Comparison of ENCODE assay signal across 4 fruit fly cellular contexts in the genomic region with DNA sequence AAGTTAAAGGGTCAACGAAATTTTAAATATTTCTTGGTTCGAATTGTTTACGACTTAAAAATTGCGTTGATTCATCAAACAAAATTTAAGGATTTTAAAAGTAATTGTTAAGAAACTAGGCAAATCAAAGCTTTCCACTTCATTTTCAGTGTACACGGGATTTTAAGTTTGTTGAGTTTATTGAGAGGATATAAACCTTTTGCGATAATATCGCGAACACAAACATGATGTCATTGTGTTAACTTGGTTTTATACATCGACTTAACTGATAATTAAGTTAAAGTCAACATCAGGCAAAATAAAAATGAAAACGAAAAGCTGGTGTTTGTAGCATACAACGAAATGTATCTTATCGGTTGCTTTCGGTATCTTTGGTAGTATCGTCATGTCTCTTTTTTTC.
TF ChIP-seq lines count a peak whose summit lies in the region.

No protein-coding gene starts in this region.

- TF ChIP-seq CTCF in whole organism, embryonic (GFP tag; optimal IDR thresholded peaks at IDR 0.05; lab: Kevin White, UChicago): no peak

TF ChIP-seq in whole organism, adult, 20 proteins besides CTCF, POLR2A, EP300 and RAD21:
- TF ChIP-seq CG12768 (GFP tag; optimal IDR thresholded peaks at IDR 0.05; lab: Kevin White, UChicago): no peak
- TF ChIP-seq CG1620 (GFP tag; optimal IDR thresholded peaks at IDR 0.05; lab: Kevin White, UChicago): no peak
- no peak for TF ChIP-seq tj (GFP tag; optimal IDR thresholded peaks at IDR 0.05; lab: Kevin White, UChicago)
- TF ChIP-seq Crg-1 (GFP tag; optimal IDR thresholded peaks at IDR 0.05; lab: Kevin White, UChicago): peak; percentile 28
- TF ChIP-seq CG7045 (GFP tag; optimal IDR thresholded peaks at IDR 0.05; lab: Kevin White, UChicago): peak; percentile 53
- peak; percentile 48 for TF ChIP-seq CG11617 (GFP tag; optimal IDR thresholded peaks at IDR 0.05; lab: Kevin White, UChicago)
- TF ChIP-seq CG7101 (tag; optimal IDR thresholded peaks at IDR 0.05; lab: Kevin White, UChicago): peak; percentile 38
- peak; percentile 17 for TF ChIP-seq CG33017 (tag; optimal IDR thresholded peaks at IDR 0.05; lab: Kevin White, UChicago)
- peak; percentile 45 for TF ChIP-seq cic (GFP tag; optimal IDR thresholded peaks at IDR 0.05; lab: Kevin White, UChicago)

TF ChIP-seq in whole organism, embryonic, 481 proteins besides CTCF, POLR2A, EP300 and RAD21 (continues in another document):
- TF ChIP-seq row (GFP tag; IDR thresholded peaks at IDR 0.05; lab: Robert Waterston, UW) (0 out of 3 replicates have a peak, but pooled peaks have one; percentile 5), p53 (GFP tag; optimal IDR thresholded peaks at IDR 0.05; lab: Kevin White, UChicago) (no peak), ab (GFP tag; optimal IDR thresholded peaks at IDR 0.05; lab: Kevin White, UChicago) (no peak), CG11560 (tag; IDR thresholded peaks at IDR 0.05; lab: Robert Waterston, UW) (no peak), CG43689 (GFP tag; IDR thresholded peaks at IDR 0.05; lab: Robert Waterston, UW) (no peak), CG3847 (GFP tag; IDR thresholded peaks at IDR 0.05; lab: Robert Waterston, UW) (no peak), B-H2 (GFP tag; optimal IDR thresholded peaks at IDR 0.05; lab: Kevin White, UChicago) (peak; percentile 38), shn (GFP tag; optimal IDR thresholded peaks at IDR 0.05; lab: Kevin White, UChicago) (no peak), CG3163 (GFP tag; optimal IDR thresholded peaks at IDR 0.05; lab: Kevin White, UChicago) (no peak), CG8388 (GFP tag; optimal IDR thresholded peaks at IDR 0.05; lab: Kevin White, UChicago) (no peak), eyg (GFP tag; optimal IDR thresholded peaks at IDR 0.05; lab: Kevin White, UChicago) (no peak), CG9727 (GFP tag; optimal IDR thresholded peaks at IDR 0.05; lab: Kevin White, UChicago) (no peak), CG7357 (GFP tag; IDR thresholded peaks at IDR 0.05; lab: Robert Waterston, UW) (no peak), sisA (GFP tag; IDR thresholded peaks at IDR 0.05; lab: Robert Waterston, UW) (no peak), PHDP (tag; optimal IDR thresholded peaks at IDR 0.05; lab: Kevin White, UChicago) (no peak), CG34224 (GFP tag; IDR thresholded peaks at IDR 0.05; lab: Robert Waterston, UW; ENCODE audit: partially characterized antibody) (no peak), CG4282 (GFP tag; optimal IDR thresholded peaks at IDR 0.05; lab: Kevin White, UChicago) (no peak), Xbp1 (GFP tag; optimal IDR thresholded peaks at IDR 0.05; lab: Kevin White, UChicago) (no peak), CG33557 (GFP tag; optimal IDR thresholded peaks at IDR 0.05; lab: Kevin White, UChicago) (no peak), CG9876 (GFP tag; optimal IDR thresholded peaks at IDR 0.05; lab: Kevin White, UChicago) (no peak), zen (tag; optimal IDR thresholded peaks at IDR 0.05; lab: Kevin White, UChicago) (no peak), CG15011 (GFP tag; optimal IDR thresholded peaks at IDR 0.05; lab: Kevin White, UChicago) (peak; percentile 9), CG10959 (GFP tag; IDR thresholded peaks at IDR 0.05; lab: Robert Waterston, UW) (no peak), CG10543 (GFP tag; optimal IDR thresholded peaks at IDR 0.05; lab: Kevin White, UChicago) (no peak), Atf-2 (GFP tag; optimal IDR thresholded peaks at IDR 0.05; lab: Kevin White, UChicago) (no peak), Hmr (GFP tag; optimal IDR thresholded peaks at IDR 0.05; lab: Kevin White, UChicago) (peak; percentile 17), cas (GFP tag; IDR thresholded peaks at IDR 0.05; lab: Robert Waterston, UW) (no peak)

TF ChIP-seq in whole organism, prepupa, 60 proteins besides CTCF, POLR2A, EP300 and RAD21 (continues in another document):
- no peak for TF ChIP-seq CG31627 (GFP tag; optimal IDR thresholded peaks at IDR 0.05; lab: Kevin White, UChicago)
- TF ChIP-seq CG4318 (GFP tag; optimal IDR thresholded peaks at IDR 0.05; lab: Kevin White, UChicago): no peak
- TF ChIP-seq CG3919 (GFP tag; optimal IDR thresholded peaks at IDR 0.05; lab: Kevin White, UChicago): no peak
- no peak for TF ChIP-seq CG6276 (GFP tag; optimal IDR thresholded peaks at IDR 0.05; lab: Kevin White, UChicago)
- TF ChIP-seq CG34406 (GFP tag; optimal IDR thresholded peaks at IDR 0.05; lab: Kevin White, UChicago): no peak
- peak; percentile 56 for TF ChIP-seq fkh (GFP tag; optimal IDR thresholded peaks at IDR 0.05; lab: Kevin White, UChicago)
- TF ChIP-seq Sox102F (GFP tag; optimal IDR thresholded peaks at IDR 0.05; lab: Kevin White, UChicago): no peak
- no peak for TF ChIP-seq CG32006 (GFP tag; optimal IDR thresholded peaks at IDR 0.05; lab: Kevin White, UChicago)
- no peak for TF ChIP-seq cyc (GFP tag; optimal IDR thresholded peaks at IDR 0.05; lab: Kevin White, UChicago)
- no peak for TF ChIP-seq net (GFP tag; optimal IDR thresholded peaks at IDR 0.05; lab: Kevin White, UChicago)
- TF ChIP-seq CG6854 (GFP tag; optimal IDR thresholded peaks at IDR 0.05; lab: Kevin White, UChicago): no peak
- TF ChIP-seq Ets96B (tag; optimal IDR thresholded peaks at IDR 0.05; lab: Kevin White, UChicago): no peak
- TF ChIP-seq CG8119 (GFP tag; IDR thresholded peaks at IDR 0.05; lab: Robert Waterston, UW): no peak
- TF ChIP-seq Sox15 (GFP tag; optimal IDR thresholded peaks at IDR 0.05; lab: Kevin White, UChicago): no peak
- TF ChIP-seq Eip78C (GFP tag; lab: Kevin White, UChicago): peak; percentile 61
- no peak for TF ChIP-seq CG10669 (GFP tag; optimal IDR thresholded peaks at IDR 0.05; lab: Kevin White, UChicago)
- no peak for TF ChIP-seq Eip75B (GFP tag; optimal IDR thresholded peaks at IDR 0.05; lab: Kevin White, UChicago)
- no peak for TF ChIP-seq vri (GFP tag; optimal IDR thresholded peaks at IDR 0.05; lab: Kevin White, UChicago)
- peak; percentile 7 for TF ChIP-seq acj6 (GFP tag; optimal IDR thresholded peaks at IDR 0.05; lab: Kevin White, UChicago)
- no peak for TF ChIP-seq achi (GFP tag; optimal IDR thresholded peaks at IDR 0.05; lab: Kevin White, UChicago)
- TF ChIP-seq CG6163 (GFP tag; IDR thresholded peaks at IDR 0.05; lab: Robert Waterston, UW): no peak
- TF ChIP-seq CG9139 (GFP tag; optimal IDR thresholded peaks at IDR 0.05; lab: Kevin White, UChicago): no peak
- no peak for TF ChIP-seq salr (GFP tag; optimal IDR thresholded peaks at IDR 0.05; lab: Kevin White, UChicago)
- no peak for TF ChIP-seq CG15336 (GFP tag; IDR thresholded peaks at IDR 0.05; lab: Robert Waterston, UW)
- TF ChIP-seq pdm3 (GFP tag; optimal IDR thresholded peaks at IDR 0.05; lab: Kevin White, UChicago): no peak
- no peak for TF ChIP-seq CG1621 (tag; optimal IDR thresholded peaks at IDR 0.05; lab: Kevin White, UChicago)
- TF ChIP-seq ss (GFP tag; optimal IDR thresholded peaks at IDR 0.05; lab: Kevin White, UChicago): no peak
- TF ChIP-seq svp (GFP tag; lab: Kevin White, UChicago): no peak
- peak; percentile 31 for TF ChIP-seq esn (GFP tag; optimal IDR thresholded peaks at IDR 0.05; lab: Kevin White, UChicago)
- no peak for TF ChIP-seq CG10631 (GFP tag; optimal IDR thresholded peaks at IDR 0.05; lab: Kevin White, UChicago)

TF ChIP-seq in whole organism, wandering third instar larva, 38 proteins besides CTCF, POLR2A, EP300 and RAD21:
- TF ChIP-seq Sp1 (GFP tag; optimal IDR thresholded peaks at IDR 0.05; lab: Kevin White, UChicago) (peak; percentile 8), foxo (GFP tag; optimal IDR thresholded peaks at IDR 0.05; lab: Kevin White, UChicago) (peak in 1 of 2 experiments; percentile 7), tai (GFP tag; optimal IDR thresholded peaks at IDR 0.05; lab: Kevin White, UChicago) (no peak)
